Worm (Caenorhabditis elegans) whole organism, L1 larva: ENCODE results near the gene hum-6.

Source experiments
- ama-1 ChIP-seq: fragments of 150-350 bp; optimal IDR thresholded peaks from 2 replicates; lab custom pipeline; 2014
- ceh-82 ChIP-seq, 3 experiments: fragments of 150-350 bp in 1 of 3; sonication (generic microtip) in 2 of 3; optimal IDR thresholded peaks; 2 replicates each; lab custom pipeline; 2014 to 2017; ENCODE audit warnings: missing biosample characterization in 3 of 3, missing genetic modification characterization in 3 of 3
- ces-1 ChIP-seq: fragments of 150-350 bp; optimal IDR thresholded peaks from 2 replicates; lab custom pipeline; 2014; ENCODE audit warnings: missing biosample characterization, missing genetic modification reagents, missing genetic modification characterization
- jun-1 ChIP-seq: fragments of 150-350 bp; optimal IDR thresholded peaks from 2 replicates; lab custom pipeline; 2014; ENCODE audit warnings: missing biosample characterization, missing genetic modification reagents, missing genetic modification characterization
- lsy-2 ChIP-seq, 2 experiments: fragments of 150-350 bp; optimal IDR thresholded peaks; 2 replicates each; lab custom pipeline; 2014; ENCODE audit warnings: missing biosample characterization in 2 of 2, missing genetic modification characterization in 2 of 2
- nhr-12 ChIP-seq: sonication (generic microtip); optimal IDR thresholded peaks from 2 replicates; lab custom pipeline; 2017; ENCODE audit warnings: missing biosample characterization, missing genetic modification characterization
- nhr-28 ChIP-seq: fragments of 150-350 bp; optimal IDR thresholded peaks from 2 replicates; lab custom pipeline; 2014; ENCODE audit warnings: missing biosample characterization, missing genetic modification characterization
- nhr-90 ChIP-seq: sonication (generic microtip); optimal IDR thresholded peaks from 2 replicates; lab custom pipeline; 2016; ENCODE audit warnings: mild to moderate bottlenecking, missing genetic modification characterization, missing compliant biosample characterization; ENCODE audit not compliant: poor library complexity
- sptf-1 ChIP-seq: fragments of 150-350 bp; optimal IDR thresholded peaks from 2 replicates; lab custom pipeline; 2014; ENCODE audit warnings: missing biosample characterization, missing genetic modification characterization
- ztf-4 ChIP-seq: fragments of 150-350 bp; optimal IDR thresholded peaks from 2 replicates; lab custom pipeline; 2014; ENCODE audit warnings: missing biosample characterization, missing genetic modification characterization

ce11 chrX:2342859-2343258, 40.0 kb downstream of the hum-6 start, which contains the start of gene nlp-23:
- TF ChIP-seq sptf-1: no peak
- no peak for TF ChIP-seq lsy-2 (tag; optimal IDR thresholded peaks at IDR 0.05; lab: Kevin White, UChicago)
- no peak for TF ChIP-seq ces-1 (GFP tag; lab: Kevin White, UChicago)
- TF ChIP-seq jun-1: no peak
- no peak for TF ChIP-seq ceh-82 (tag; optimal IDR thresholded peaks at IDR 0.05; lab: Kevin White, UChicago)
- TF ChIP-seq nhr-90: no peak
- no peak for TF ChIP-seq ztf-4 (tag; lab: Kevin White, UChicago)
- no peak for TF ChIP-seq nhr-12 (tag; lab: Kevin White, UChicago)
- TF ChIP-seq nhr-28 (tag; lab: Kevin White, UChicago): no peak
- TF ChIP-seq ama-1 (lab: Kevin White, UChicago): no peak
